Fruit fly (Drosophila melanogaster) whole organism, prepupa: Measurements from ENCODE around the gene CG46311.

Experiments used
- CG10631 ChIP-seq: fragments of 200-800 bp; sonication (Bioruptor generic); optimal IDR thresholded peaks from 2 replicates; lab custom pipeline; 2016; ENCODE audit warnings: missing biosample characterization, missing genetic modification characterization
- Eip93F ChIP-seq: fragments of 200-800 bp; sonication (Bioruptor generic); optimal IDR thresholded peaks from 2 replicates; lab custom pipeline; 2016; ENCODE audit warnings: missing biosample characterization, mild to moderate bottlenecking, missing genetic modification characterization
- Gug ChIP-seq: fragments of 200-800 bp; sonication (Bioruptor generic); IDR thresholded peaks from 2 replicates; pipeline ENCODE4 v1.3.6; 2022; ENCODE audit warnings: missing biosample characterization, missing genetic modification characterization
- Met ChIP-seq: fragments of 200-800 bp; sonication (Bioruptor generic); optimal IDR thresholded peaks from 3 replicates; lab custom pipeline; 2016; ENCODE audit warnings: missing biosample characterization, missing genetic modification characterization
- ss ChIP-seq, 2 experiments: fragments of 200-800 bp; sonication (Bioruptor generic); optimal IDR thresholded peaks; 2 replicates in 1 of 2; 3 replicates in 1 of 2; lab custom pipeline; 2017 to 2018; ENCODE audit warnings: mild to moderate bottlenecking in 2 of 2, missing biosample characterization in 2 of 2, missing genetic modification characterization in 2 of 2, moderate library complexity in 1 of 2

- no peak for TF ChIP-seq Eip93F
- TF ChIP-seq CG10631 (GFP tag; lab: Kevin White, UChicago), result no peak
- no peak for TF ChIP-seq ss (GFP tag; optimal IDR thresholded peaks at IDR 0.05; lab: Kevin White, UChicago)
- TF ChIP-seq Met (GFP tag; lab: Kevin White, UChicago), result no peak
- no peak for TF ChIP-seq Gug
Observed at dm6 chrX:13615992-13616391, 52.4 kb downstream of the CG46311 start.
